Fruit fly (Drosophila melanogaster) whole organism: ENCODE results near the gene CG6055.

Source experiments
- CG8478 ChIP-seq: fragments of >200 bp; optimal IDR thresholded peaks from 2 replicates; lab custom pipeline; 2018; ENCODE audit warnings: inconsistent platforms
- Dll ChIP-seq: fragments of >200 bp; optimal IDR thresholded peaks from 2 replicates; lab custom pipeline; 2017
- EcR ChIP-seq, 2 experiments: fragments of >200 bp; optimal IDR thresholded peaks; 2 replicates each; lab custom pipeline; 2017; ENCODE audit warnings: missing biosample characterization in 2 of 2, missing genetic modification characterization in 2 of 2, missing genetic modification reagents in 2 of 2
- pan ChIP-seq: fragments of >200 bp; optimal IDR thresholded peaks from 2 replicates; lab custom pipeline; 2017
- psq ChIP-seq: fragments of >200 bp; optimal IDR thresholded peaks from 2 replicates; lab custom pipeline; 2017
- usp ChIP-seq: fragments of >200 bp; optimal IDR thresholded peaks from 2 replicates; lab custom pipeline; 2017; ENCODE audit warnings: missing biosample characterization, missing genetic modification characterization, mixed read lengths

Gene CG6055

DNA sequence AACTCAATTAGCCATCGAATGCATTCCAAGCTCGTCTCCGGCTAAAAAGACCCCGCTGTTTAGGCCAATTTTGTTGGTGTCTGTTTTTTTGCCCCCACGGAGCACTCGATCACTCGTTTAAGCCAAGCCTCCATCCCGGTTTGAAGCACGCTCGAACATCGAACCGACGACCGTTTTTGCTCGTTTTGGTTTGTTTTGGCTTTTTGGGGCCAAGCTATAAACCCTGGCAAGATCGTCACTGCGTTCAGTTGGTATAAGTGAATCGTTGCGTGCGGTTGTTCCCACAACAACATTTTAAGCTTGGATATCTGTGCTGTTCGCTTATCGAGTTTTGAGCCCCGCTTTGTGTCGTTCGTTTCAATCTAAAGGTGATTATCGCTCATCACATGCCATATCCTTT, at the start of gene CG6055:
Gene CG6055, plus strand, starts transcription at position 240 of the 400 bp plus-strand sequence.
- TF ChIP-seq EcR (GFP tag; optimal IDR thresholded peaks at IDR 0.05; lab: Kevin White, UChicago) = peak in 1 of 2 experiments; percentile 6
- TF ChIP-seq usp (GFP tag; lab: Kevin White, UChicago) = no peak

- TF ChIP-seq CG8478 (lab: Kevin White, UChicago) (no peak), pan (lab: Kevin White, UChicago) (no peak), Dll (lab: Kevin White, UChicago) (no peak), EcR (GFP tag; optimal IDR thresholded peaks at IDR 0.05; lab: Kevin White, UChicago) (peak; percentile 68 to 90), usp (GFP tag; lab: Kevin White, UChicago) (no peak), psq (no peak)
Observed at dm6 chr2L:7418148-7418988, 48.0 kb upstream of the CG6055 start.

- TF ChIP-seq EcR (GFP tag; optimal IDR thresholded peaks at IDR 0.05; lab: Kevin White, UChicago) (peak; percentile 38 to 85), pan (lab: Kevin White, UChicago) (no peak), Dll (lab: Kevin White, UChicago) (no peak), usp (GFP tag; lab: Kevin White, UChicago) (no peak), CG8478 (lab: Kevin White, UChicago) (no peak), psq (no peak)
Observed at dm6 chr2L:7419408-7420304, 46.7 kb upstream of the CG6055 start.

dm6 chr2L:7420305-7421287, 45.7 kb upstream of the CG6055 start:
- peak in 1 of 2 experiments; percentile 8 for TF ChIP-seq EcR (GFP tag; optimal IDR thresholded peaks at IDR 0.05; lab: Kevin White, UChicago)
- TF ChIP-seq CG8478 (lab: Kevin White, UChicago) = no peak

- TF ChIP-seq EcR (GFP tag; optimal IDR thresholded peaks at IDR 0.05; lab: Kevin White, UChicago) = peak; percentile 92 to 99
- TF ChIP-seq usp (GFP tag; lab: Kevin White, UChicago) = no peak
- TF ChIP-seq pan (lab: Kevin White, UChicago) = no peak
- no peak for TF ChIP-seq psq
- peak; percentile 44 for TF ChIP-seq Dll (lab: Kevin White, UChicago)
- TF ChIP-seq CG8478 (lab: Kevin White, UChicago) = no peak
Observed at dm6 chr2L:7422429-7423283, 43.7 kb upstream of the CG6055 start.

DNA sequence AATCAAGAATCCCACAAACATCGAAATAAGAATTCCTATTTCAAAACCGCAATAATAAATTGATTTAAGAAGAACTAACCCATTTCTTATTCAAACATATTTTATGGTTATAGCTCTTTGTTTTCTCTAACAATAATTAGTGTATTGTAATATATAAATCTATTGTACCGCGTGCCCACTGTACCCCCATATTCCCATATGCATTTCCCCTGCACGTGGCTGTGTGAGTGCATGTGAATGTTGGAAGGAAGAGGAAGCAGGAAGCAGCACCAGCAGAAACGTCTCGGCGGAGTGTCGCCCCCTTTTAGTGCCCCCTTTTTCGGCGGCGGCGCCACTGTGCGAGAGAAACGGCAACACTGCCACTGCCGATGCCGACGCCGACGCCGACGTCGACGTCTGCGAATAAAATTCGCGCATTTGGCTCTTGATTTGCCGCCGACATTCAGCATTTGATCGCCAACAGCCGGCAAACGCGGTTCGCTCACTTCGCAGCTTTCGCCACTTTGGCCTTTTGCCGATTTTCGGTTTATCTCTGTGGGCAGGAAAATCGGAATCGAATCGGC, 42.9 kb upstream of the CG6055 start:
- TF ChIP-seq EcR (GFP tag; optimal IDR thresholded peaks at IDR 0.05; lab: Kevin White, UChicago) (peak in 1 of 2 experiments; percentile 6), usp (GFP tag; lab: Kevin White, UChicago) (no peak), psq (no peak), pan (lab: Kevin White, UChicago) (no peak)

- TF ChIP-seq psq (no peak), pan (lab: Kevin White, UChicago) (no peak), EcR (GFP tag; optimal IDR thresholded peaks at IDR 0.05; lab: Kevin White, UChicago) (no peak), usp (GFP tag; lab: Kevin White, UChicago) (no peak), Dll (lab: Kevin White, UChicago) (no peak), CG8478 (lab: Kevin White, UChicago) (peak; percentile 16)
Observed at dm6 chr2L:7424282-7424905, 41.9 kb upstream of the CG6055 start.

DNA sequence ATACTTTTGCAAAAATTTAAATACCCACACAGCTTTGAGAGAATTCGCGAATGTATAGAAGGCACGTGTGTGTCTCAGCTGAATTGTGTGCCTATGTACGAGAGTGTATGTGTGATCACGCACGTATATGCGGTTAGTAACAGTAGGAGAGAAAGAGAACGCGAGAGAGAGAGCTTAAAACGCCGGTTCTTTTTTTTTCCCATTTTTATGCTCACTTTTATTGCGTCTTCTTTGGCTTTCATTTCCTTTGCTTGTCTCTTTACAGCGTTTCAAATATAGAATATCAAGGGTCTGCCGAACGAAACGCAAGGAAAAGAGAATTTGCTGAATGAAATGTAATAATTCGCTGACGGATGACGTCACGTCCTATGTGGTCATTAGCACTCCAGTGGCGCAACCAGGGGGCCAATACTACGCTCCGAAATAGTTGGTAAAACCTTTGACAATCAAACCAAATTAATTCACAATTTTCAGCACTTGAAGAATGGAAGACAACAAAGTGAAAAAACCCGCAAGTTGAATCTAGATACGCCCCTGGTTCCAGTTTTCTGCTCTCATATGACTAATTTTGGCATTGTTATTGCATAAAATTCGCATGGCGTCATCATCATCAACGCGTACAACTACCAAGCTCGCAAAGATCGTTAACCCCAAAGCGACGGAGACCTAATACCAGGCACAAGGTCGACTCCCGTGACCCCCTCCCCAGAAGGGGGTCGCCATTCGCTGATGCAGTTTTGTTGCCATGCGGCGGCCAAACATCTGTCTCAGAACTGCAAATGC, 41.2 kb upstream of the CG6055 start:
- TF ChIP-seq CG8478 (lab: Kevin White, UChicago) (no peak), psq (peak; percentile 19), EcR (GFP tag; optimal IDR thresholded peaks at IDR 0.05; lab: Kevin White, UChicago) (peak in 1 of 2 experiments; percentile 64), Dll (lab: Kevin White, UChicago) (no peak), usp (GFP tag; lab: Kevin White, UChicago) (no peak), pan (lab: Kevin White, UChicago) (no peak)

- TF ChIP-seq pan (lab: Kevin White, UChicago) (no peak), psq (no peak), CG8478 (lab: Kevin White, UChicago) (no peak), Dll (lab: Kevin White, UChicago) (no peak), usp (GFP tag; lab: Kevin White, UChicago) (no peak), EcR (GFP tag; optimal IDR thresholded peaks at IDR 0.05; lab: Kevin White, UChicago) (no peak)
Observed at dm6 chr2L:7425690-7426056, 40.7 kb upstream of the CG6055 start.
